Fruit fly (Drosophila melanogaster) whole organism, wandering third instar larva: ENCODE measurements around the gene RpS14b.

Source experiments
- Abd-B ChIP-seq: fragments of >200 bp; optimal IDR thresholded peaks from 2 replicates; lab custom pipeline; 2017; ENCODE audit warnings: missing biosample characterization, missing genetic modification characterization
- CG9705 ChIP-seq: fragments of 200-800 bp; sonication (Bioruptor generic); optimal IDR thresholded peaks from 2 replicates; lab custom pipeline; 2018; ENCODE audit warnings: missing biosample characterization, mild to moderate bottlenecking, missing genetic modification characterization
- Hnf4 ChIP-seq: fragments of 200-800 bp; sonication (Bioruptor generic); optimal IDR thresholded peaks from 2 replicates; lab custom pipeline; 2016; ENCODE audit warnings: missing biosample characterization, mild to moderate bottlenecking, missing genetic modification characterization
- Hr78 ChIP-seq: fragments of >200 bp; optimal IDR thresholded peaks from 2 replicates; lab custom pipeline; 2017; ENCODE audit warnings: missing biosample characterization, missing genetic modification characterization
- Sp1 ChIP-seq: fragments of 200-800 bp; sonication (Bioruptor generic); optimal IDR thresholded peaks from 3 replicates; lab custom pipeline; 2019; ENCODE audit warnings: missing biosample characterization, mild to moderate bottlenecking, missing genetic modification characterization, moderate library complexity
- foxo ChIP-seq, 2 experiments: fragments of 200-800 bp; sonication (Bioruptor generic); optimal IDR thresholded peaks; 2 replicates in 1 of 2; 3 replicates in 1 of 2; lab custom pipeline; 2016 to 2017; ENCODE audit warnings: missing biosample characterization in 2 of 2, missing genetic modification characterization in 2 of 2
- psq ChIP-seq: fragments of 200-800 bp; sonication (Bioruptor generic); optimal IDR thresholded peaks from 3 replicates; lab custom pipeline; 2017; ENCODE audit warnings: missing biosample characterization, mild to moderate bottlenecking, missing genetic modification characterization, moderate library complexity
- tai ChIP-seq: sonication (Bioruptor generic); optimal IDR thresholded peaks from 2 replicates; lab custom pipeline; 2016; ENCODE audit warnings: missing biosample characterization, missing genetic modification characterization

- TF ChIP-seq Hr78 (GFP tag; lab: Kevin White, UChicago) (no peak), tai (GFP tag; lab: Kevin White, UChicago) (no peak), psq (GFP tag; lab: Kevin White, UChicago) (no peak), Abd-B (GFP tag; lab: Kevin White, UChicago) (no peak), CG9705 (GFP tag; lab: Kevin White, UChicago) (no peak), foxo (GFP tag; optimal IDR thresholded peaks at IDR 0.05; lab: Kevin White, UChicago) (no peak), Hnf4 (GFP tag; lab: Kevin White, UChicago) (no peak), Sp1 (GFP tag; lab: Kevin White, UChicago) (no peak)
Measured at dm6 chrX:7976976-7977834, 42.5 kb downstream of the RpS14b start.
